Worm (Caenorhabditis elegans) whole organism, early embryonic: Measurements from ENCODE around the gene znf-207.

Source experiments
- B0310.2 ChIP-seq: sonication (generic microtip); optimal IDR thresholded peaks from 2 replicates; lab custom pipeline; 2016; ENCODE audit warnings: mild to moderate bottlenecking, missing genetic modification characterization, missing compliant biosample characterization
- F13C5.2 ChIP-seq: sonication (generic microtip); optimal IDR thresholded peaks from 2 replicates; lab custom pipeline; 2017; ENCODE audit warnings: mild to moderate bottlenecking, missing genetic modification characterization, inconsistent platforms, missing compliant biosample characterization
- aly-1 ChIP-seq: sonication (generic microtip); optimal IDR thresholded peaks from 2 replicates; lab custom pipeline; 2016; ENCODE audit warnings: missing genetic modification characterization, missing compliant biosample characterization
- ama-1 ChIP-seq: fragments of 150-350 bp; optimal IDR thresholded peaks from 2 replicates; lab custom pipeline; 2014
- ceh-13 ChIP-seq: fragments of 200-800 bp; sonication (Bioruptor generic); optimal IDR thresholded peaks from 2 replicates; lab custom pipeline; 2018; ENCODE audit warnings: mild to moderate bottlenecking, missing genetic modification characterization, missing compliant biosample characterization
- ceh-36 ChIP-seq: sonication (generic microtip); optimal IDR thresholded peaks from 2 replicates; lab custom pipeline; 2016; ENCODE audit warnings: missing genetic modification characterization, inconsistent platforms, missing compliant biosample characterization
- ets-7 ChIP-seq: sonication (generic microtip); optimal IDR thresholded peaks from 2 replicates; lab custom pipeline; 2016; ENCODE audit warnings: missing genotype, missing genetic modification characterization, missing compliant biosample characterization
- flt-1 ChIP-seq: fragments of 200-800 bp; sonication (Bioruptor generic); IDR thresholded peaks from 2 replicates; pipeline ENCODE4 v1.3.6; 2022; ENCODE audit warnings: missing genetic modification characterization, missing compliant biosample characterization
- hmbx-1 ChIP-seq: sonication (generic microtip); optimal IDR thresholded peaks from 2 replicates; lab custom pipeline; 2016; ENCODE audit warnings: mild to moderate bottlenecking, missing genetic modification characterization, missing compliant biosample characterization
- hmg-4 ChIP-seq: fragments of 200-800 bp; sonication (Bioruptor generic); optimal IDR thresholded peaks from 2 replicates; lab custom pipeline; 2018; ENCODE audit warnings: mild to moderate bottlenecking, missing genetic modification characterization, missing compliant biosample characterization
- hnd-1 ChIP-seq: sonication (generic microtip); optimal IDR thresholded peaks from 2 replicates; lab custom pipeline; 2016; ENCODE audit warnings: missing genetic modification characterization, missing compliant biosample characterization
- pes-1 ChIP-seq: fragments of 200-800 bp; sonication (Bioruptor generic); IDR thresholded peaks from 2 replicates; pipeline ENCODE4 v1.3.6; 2022; ENCODE audit warnings: missing genetic modification reagents, missing genetic modification characterization, missing compliant biosample characterization
- scrt-1 ChIP-seq: fragments of 200-800 bp; sonication (Bioruptor generic); IDR thresholded peaks from 2 replicates; pipeline ENCODE4 v1.3.6; 2022; ENCODE audit warnings: missing genetic modification characterization, missing compliant biosample characterization
- sea-1 ChIP-seq: fragments of 200-800 bp; sonication (Bioruptor generic); conservative IDR thresholded peaks from 2 replicates; pipeline ENCODE4 v1.3.6; 2022; ENCODE audit warnings: missing genetic modification characterization, missing compliant biosample characterization
- tbx-11 ChIP-seq: fragments of 200-800 bp; sonication (Bioruptor generic); IDR thresholded peaks from 2 replicates; pipeline ENCODE4 v1.3.6; 2022; ENCODE audit warnings: missing genetic modification characterization, missing compliant biosample characterization
- tbx-37 ChIP-seq: fragments of 200-800 bp; sonication (Bioruptor generic); conservative IDR thresholded peaks from 2 replicates; pipeline ENCODE4 v1.3.6; 2022; ENCODE audit warnings: missing genetic modification reagents, missing genetic modification characterization, missing compliant biosample characterization
- tra-4 ChIP-seq: sonication (generic microtip); optimal IDR thresholded peaks from 2 replicates; lab custom pipeline; 2017; ENCODE audit warnings: missing genetic modification characterization, missing compliant biosample characterization

The znf-207 gene

DNA sequence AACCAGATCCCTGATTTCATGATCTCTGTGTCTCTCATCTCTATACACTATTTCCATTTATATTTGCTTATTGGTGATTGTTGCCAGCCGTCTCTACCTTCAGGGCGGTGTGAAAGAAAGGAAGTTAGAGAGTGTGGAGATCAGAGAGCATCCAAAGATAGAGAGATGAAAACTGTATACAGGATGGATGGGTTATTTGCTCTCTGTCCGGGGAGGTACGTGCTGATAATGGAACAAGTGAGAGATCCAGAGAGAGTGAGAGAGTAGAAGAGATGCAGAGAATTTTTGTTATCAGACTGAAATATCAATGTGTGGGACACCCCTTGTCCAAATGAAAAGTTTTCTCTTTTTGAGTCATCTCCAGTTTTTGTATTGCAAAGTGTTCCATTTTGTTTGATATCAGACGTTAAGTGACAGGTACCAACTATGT, 26.7 kb upstream of the znf-207 start:
- TF ChIP-seq sea-1 (no peak), B0310.2 (tag; lab: Kevin White, UChicago) (no peak), hmg-4 (GFP tag; lab: Kevin White, UChicago) (no peak), ets-7 (no peak), pes-1 (no peak), tra-4 (tag; lab: Kevin White, UChicago) (no peak), tbx-11 (GFP tag; lab: Robert Waterston, UW) (no peak)

DNA sequence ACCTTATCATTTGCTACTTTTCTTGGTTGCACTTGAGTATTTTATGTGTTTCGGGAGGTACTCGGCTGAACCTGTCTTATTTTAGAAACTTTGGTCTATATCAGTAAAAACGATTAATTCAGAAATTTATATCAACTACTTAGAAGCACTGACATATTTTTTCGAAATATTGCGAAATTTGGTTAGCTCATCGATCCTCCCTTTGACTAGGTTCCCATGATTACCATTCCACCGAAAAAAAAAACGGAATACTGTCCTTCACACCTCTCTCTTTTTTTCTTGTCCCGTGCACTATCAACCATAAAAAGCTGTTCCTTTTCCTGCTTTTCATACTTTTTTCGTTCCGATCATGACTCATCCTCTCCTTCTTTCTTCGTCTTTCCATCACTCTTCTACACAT, 25.5 kb upstream of the znf-207 start:
- no peak for TF ChIP-seq ama-1
- TF ChIP-seq aly-1 (tag; lab: Kevin White, UChicago): no peak
- TF ChIP-seq tbx-37 (GFP tag; lab: Robert Waterston, UW): no peak
- TF ChIP-seq hmg-4 (GFP tag; lab: Kevin White, UChicago): no peak
- no peak for TF ChIP-seq pes-1
- no peak for TF ChIP-seq ets-7
- no peak for TF ChIP-seq hnd-1 (tag; lab: Kevin White, UChicago)
- no peak for TF ChIP-seq tbx-11 (GFP tag; lab: Robert Waterston, UW)
- TF ChIP-seq sea-1: no peak
- TF ChIP-seq hmbx-1 (tag; lab: Kevin White, UChicago): no peak
- no peak for TF ChIP-seq scrt-1 (GFP tag; lab: Robert Waterston, UW)
- no peak for TF ChIP-seq ceh-13
- TF ChIP-seq tra-4 (tag; lab: Kevin White, UChicago): no peak
- TF ChIP-seq F13C5.2: no peak
- no peak for TF ChIP-seq ceh-36 (tag; lab: Kevin White, UChicago)
- no peak for TF ChIP-seq flt-1

DNA sequence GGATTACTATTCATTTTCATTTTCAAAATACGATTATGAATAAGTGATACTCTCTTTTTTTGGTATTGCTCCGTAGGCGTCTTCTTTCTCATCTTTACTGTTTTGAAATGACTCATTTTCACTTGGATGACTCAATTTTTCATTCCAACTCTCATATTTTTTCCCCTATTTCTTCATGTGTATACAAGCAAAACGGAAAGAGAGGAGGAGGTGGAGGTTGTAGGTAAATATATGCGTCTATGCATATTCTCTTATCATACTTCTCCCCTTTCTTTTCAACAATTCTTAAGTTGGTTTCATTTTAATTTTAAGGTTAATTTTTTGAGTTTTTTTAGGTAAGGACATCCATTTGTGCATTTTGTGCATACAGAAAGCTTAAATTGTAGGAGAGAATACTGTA, 24.7 kb upstream of the znf-207 start:
- TF ChIP-seq F13C5.2 (no peak), sea-1 (no peak), ceh-13 (no peak), ceh-36 (tag; lab: Kevin White, UChicago) (no peak), flt-1 (no peak), scrt-1 (GFP tag; lab: Robert Waterston, UW) (no peak), tbx-11 (GFP tag; lab: Robert Waterston, UW) (no peak), pes-1 (no peak), ama-1 (no peak), aly-1 (tag; lab: Kevin White, UChicago) (no peak), hnd-1 (tag; lab: Kevin White, UChicago) (no peak), tra-4 (tag; lab: Kevin White, UChicago) (no peak), hmbx-1 (tag; lab: Kevin White, UChicago) (no peak), hmg-4 (GFP tag; lab: Kevin White, UChicago) (no peak), B0310.2 (tag; lab: Kevin White, UChicago) (no peak), ets-7 (no peak)

DNA sequence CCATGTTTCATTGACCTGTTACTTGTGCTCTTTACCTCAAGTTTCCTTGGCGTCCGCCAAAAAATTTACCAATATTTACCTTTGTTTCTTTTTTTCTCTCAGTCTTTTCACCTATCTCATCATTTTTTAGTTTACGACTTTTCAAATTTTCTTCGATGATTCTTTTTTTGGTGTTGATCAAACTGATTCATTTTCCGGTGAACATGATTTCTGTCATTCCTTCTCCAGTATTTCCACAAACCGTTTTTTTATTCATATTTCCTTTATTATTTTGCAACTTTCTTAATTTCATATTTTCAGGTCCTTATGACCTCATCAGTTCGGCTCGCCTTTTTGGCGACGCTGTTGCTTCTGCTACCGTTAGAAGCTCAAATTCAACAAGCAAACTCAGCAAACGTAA, 23.3 kb upstream of the znf-207 start, which contains the start of gene F54D1.6:
Gene F54D1.6, plus strand, starts transcription at position 301 of the 400 bp plus-strand sequence.
- TF ChIP-seq tbx-11 (GFP tag; lab: Robert Waterston, UW) (no peak), flt-1 (no peak), ets-7 (no peak), aly-1 (tag; lab: Kevin White, UChicago) (no peak), ama-1 (no peak)

DNA sequence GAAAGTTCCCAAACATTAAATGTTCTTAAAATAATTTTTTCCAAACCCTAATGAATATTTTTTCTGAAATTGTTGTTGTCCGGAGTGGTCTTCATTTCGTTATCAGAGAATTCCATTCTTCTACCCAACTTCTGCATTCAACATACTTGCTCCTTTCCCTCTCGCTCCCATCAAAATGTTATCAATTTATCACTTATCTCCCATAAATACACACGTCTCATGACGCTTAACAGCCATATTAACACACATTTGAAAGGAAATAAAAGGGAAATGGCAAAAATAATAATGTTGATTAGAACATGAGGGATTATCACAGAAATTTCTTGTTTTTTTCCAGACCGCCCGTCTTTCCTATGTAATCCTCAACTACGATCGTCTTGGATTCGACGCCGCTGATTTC, 21.8 kb upstream of the znf-207 start:
- TF ChIP-seq ets-7 (no peak), sea-1 (no peak), ceh-13 (no peak), flt-1 (no peak), F13C5.2 (no peak), tbx-11 (GFP tag; lab: Robert Waterston, UW) (no peak), hmbx-1 (tag; lab: Kevin White, UChicago) (no peak), aly-1 (tag; lab: Kevin White, UChicago) (no peak), tbx-37 (GFP tag; lab: Robert Waterston, UW) (no peak), ceh-36 (tag; lab: Kevin White, UChicago) (no peak), hmg-4 (GFP tag; lab: Kevin White, UChicago) (no peak), scrt-1 (GFP tag; lab: Robert Waterston, UW) (no peak), ama-1 (no peak), B0310.2 (tag; lab: Kevin White, UChicago) (no peak), pes-1 (no peak), hnd-1 (tag; lab: Kevin White, UChicago) (no peak), tra-4 (tag; lab: Kevin White, UChicago) (no peak)

DNA sequence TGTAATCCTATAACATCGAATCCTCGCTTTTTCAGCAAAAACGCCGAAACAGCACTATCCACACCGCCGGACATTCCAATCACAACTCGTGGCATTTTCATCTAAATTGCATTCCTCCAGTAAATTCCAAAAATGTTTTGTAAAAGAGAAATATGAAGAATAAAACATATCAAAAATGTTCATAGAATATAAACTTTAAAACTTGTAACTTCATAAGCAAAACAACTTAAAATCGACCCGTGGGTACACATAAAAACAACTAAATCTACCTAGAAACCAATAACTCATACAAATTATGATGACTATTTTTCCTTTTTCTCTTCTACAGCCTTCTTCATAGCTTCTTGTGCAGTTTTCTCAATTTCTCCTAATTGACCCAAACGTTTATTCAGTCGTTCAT, 14.0 kb upstream of the znf-207 start, which contains the start of gene mttu-1:
Gene mttu-1, minus strand, starts transcription at position 101 of the 400 bp plus-strand sequence.
- no peak for TF ChIP-seq ceh-13
- TF ChIP-seq ama-1: no peak
- TF ChIP-seq sea-1: no peak
- no peak for TF ChIP-seq hnd-1 (tag; lab: Kevin White, UChicago)
- TF ChIP-seq tbx-37 (GFP tag; lab: Robert Waterston, UW): no peak
- no peak for TF ChIP-seq F13C5.2
- TF ChIP-seq ets-7: no peak
- TF ChIP-seq hmg-4 (GFP tag; lab: Kevin White, UChicago): no peak
- no peak for TF ChIP-seq B0310.2 (tag; lab: Kevin White, UChicago)
- TF ChIP-seq ceh-36 (tag; lab: Kevin White, UChicago): no peak

DNA sequence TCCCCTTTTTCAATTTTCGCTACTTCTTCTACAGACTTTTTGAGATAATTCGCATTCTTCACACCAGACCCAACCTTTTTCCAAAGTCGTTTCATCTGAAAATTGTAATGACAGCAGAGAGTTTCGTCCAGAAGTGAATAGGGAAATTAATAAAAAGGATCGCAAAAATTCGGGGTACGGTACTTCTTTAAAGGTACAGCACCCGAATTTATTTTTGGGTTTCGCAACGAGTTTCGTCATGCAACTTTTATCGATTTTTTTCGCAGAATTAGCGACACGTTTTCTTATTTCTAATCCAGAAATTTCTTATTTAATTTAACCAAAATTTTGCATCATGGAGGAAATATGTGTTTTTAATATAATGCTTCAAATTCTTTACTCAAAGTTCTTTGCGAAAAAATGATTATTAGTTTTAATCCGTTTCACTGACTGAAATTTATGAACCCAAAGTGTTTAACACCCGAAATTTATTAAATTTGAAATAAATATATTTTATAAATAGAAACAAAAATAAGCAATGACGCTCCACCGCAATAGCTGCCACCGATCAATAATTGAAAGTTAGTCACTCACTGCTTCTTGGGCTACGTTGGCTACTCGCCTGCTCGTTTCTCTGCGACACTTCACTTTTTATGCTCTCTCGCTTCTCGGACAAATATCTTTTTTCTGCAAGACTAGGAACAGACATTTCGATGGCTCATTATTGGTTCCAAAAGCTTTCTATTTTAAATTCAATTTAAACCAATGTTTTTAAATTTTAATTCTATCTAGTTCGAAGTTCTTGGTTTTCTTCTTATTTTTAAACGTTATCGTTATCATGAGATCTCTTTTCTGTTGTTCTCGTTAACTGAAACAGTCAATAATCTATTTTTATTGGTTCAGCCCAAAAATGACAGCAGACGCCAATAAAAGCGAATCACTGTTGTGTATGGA, 12.4 kb upstream of the znf-207 start, which contains the start of the genes B0035.15 and dnj-1:
Gene B0035.15, minus strand, starts transcription at position 99 of the 933 bp plus-strand sequence.
Gene dnj-1, plus strand, starts transcription at position 883 of the 933 bp plus-strand sequence.
- TF ChIP-seq tra-4 (tag; lab: Kevin White, UChicago): no peak
- no peak for TF ChIP-seq B0310.2 (tag; lab: Kevin White, UChicago)
- TF ChIP-seq aly-1 (tag; lab: Kevin White, UChicago): no peak
- no peak for TF ChIP-seq hmbx-1 (tag; lab: Kevin White, UChicago)
- TF ChIP-seq tbx-37 (GFP tag; lab: Robert Waterston, UW): no peak
- TF ChIP-seq ama-1: no peak
- no peak for TF ChIP-seq sea-1
- TF ChIP-seq tbx-11 (GFP tag; lab: Robert Waterston, UW): no peak
- no peak for TF ChIP-seq scrt-1 (GFP tag; lab: Robert Waterston, UW)
- TF ChIP-seq F13C5.2: no peak
- no peak for TF ChIP-seq hnd-1 (tag; lab: Kevin White, UChicago)
- no peak for TF ChIP-seq pes-1
- TF ChIP-seq ets-7: no peak
- TF ChIP-seq ceh-36 (tag; lab: Kevin White, UChicago): no peak
- TF ChIP-seq hmg-4 (GFP tag; lab: Kevin White, UChicago): no peak
